Fruit fly (Drosophila melanogaster): ENCODE data around the gene Tfb4.

Gene Tfb4

dm6 chr2L:1102349-1102748 is 48.1 kb downstream of the Tfb4 start, which contains the start of gene CG4629:
Gene CG4629 (minus strand): TSS chr2L:1102504.
- no peak for TF ChIP-seq bab1 (GFP tag; optimal IDR thresholded peaks at IDR 0.05)
- TF ChIP-seq pad (GFP tag; optimal IDR thresholded peaks at IDR 0.05) = peak; percentile 70
- TF ChIP-seq cnc (optimal IDR thresholded peaks at IDR 0.05) = no peak
- TF ChIP-seq Crg-1 (GFP tag; optimal IDR thresholded peaks at IDR 0.05) = no peak
- no peak for TF ChIP-seq CG1620 (GFP tag; optimal IDR thresholded peaks at IDR 0.05)
- TF ChIP-seq Clk (GFP tag; optimal IDR thresholded peaks at IDR 0.05) = no peak
- no peak for TF ChIP-seq ovo (GFP tag; optimal IDR thresholded peaks at IDR 0.05)
- peak; percentile 72 for TF ChIP-seq Mnt (GFP tag; optimal IDR thresholded peaks at IDR 0.05)
- TF ChIP-seq CG7045 (GFP tag; optimal IDR thresholded peaks at IDR 0.05) = no peak
- peak; percentile 33 for TF ChIP-seq cic (GFP tag; optimal IDR thresholded peaks at IDR 0.05)
- TF ChIP-seq CG12768 (GFP tag; optimal IDR thresholded peaks at IDR 0.05) = peak; percentile 44
- no peak for TF ChIP-seq toe (GFP tag; optimal IDR thresholded peaks at IDR 0.05)
- TF ChIP-seq CG7101 (tag; optimal IDR thresholded peaks at IDR 0.05) = no peak
- TF ChIP-seq tj (GFP tag; optimal IDR thresholded peaks at IDR 0.05) = peak; percentile 6
- TF ChIP-seq CG14711 (tag; optimal IDR thresholded peaks at IDR 0.05) = no peak
- no peak for TF ChIP-seq kay (GFP tag; ENCODE audit: borderline replicate concordance)
- TF ChIP-seq Hr96 (GFP tag; optimal IDR thresholded peaks at IDR 0.05) = peak; percentile 6
- TF ChIP-seq CG5204 (GFP tag; optimal IDR thresholded peaks at IDR 0.05) = no peak
- TF ChIP-seq CG33017 (tag; optimal IDR thresholded peaks at IDR 0.05) = peak; percentile 29
- TF ChIP-seq CG11617 (GFP tag; optimal IDR thresholded peaks at IDR 0.05) = peak; percentile 2
